Fruit fly (Drosophila melanogaster) whole organism, embryonic: ENCODE data around the gene CG16710.

Experiments
- Abd-B ChIP-seq: fragments of 200-800 bp; sonication (Bioruptor generic); optimal IDR thresholded peaks from 2 replicates; lab custom pipeline; 2018; ENCODE audit warnings: missing biosample characterization, mild to moderate bottlenecking, missing genetic modification characterization, moderate library complexity
- Aef1 ChIP-seq: fragments of 200-800 bp; sonication (Bioruptor generic); IDR thresholded peaks from 3 replicates; pipeline ENCODE4 v1.3.6; 2022; ENCODE audit warnings: missing biosample characterization, missing genetic modification characterization
- Atf-2 ChIP-seq: fragments of 200-800 bp; sonication (Bioruptor generic); optimal IDR thresholded peaks from 2 replicates; lab custom pipeline; 2016; ENCODE audit warnings: missing biosample characterization, missing genetic modification characterization
- Atf3 ChIP-seq: fragments of 200-800 bp; sonication (Bioruptor generic); optimal IDR thresholded peaks from 3 replicates; lab custom pipeline; 2016; ENCODE audit warnings: missing biosample characterization, missing genetic modification characterization
- Atf6 ChIP-seq: fragments of 200-800 bp; sonication (Bioruptor generic); IDR thresholded peaks from 2 replicates; pipeline ENCODE4 v1.3.6; 2022; ENCODE audit warnings: missing biosample characterization, missing genetic modification characterization
- Bgb ChIP-seq: fragments of 200-800 bp; sonication (Bioruptor generic); IDR thresholded peaks from 2 replicates; pipeline ENCODE4 v1.3.6; 2022; ENCODE audit warnings: missing biosample characterization, missing genetic modification characterization; ENCODE audit not compliant: partially characterized antibody
- CG11560 ChIP-seq: fragments of 200-800 bp; sonication (Bioruptor generic); IDR thresholded peaks from 3 replicates; pipeline ENCODE4 v1.3.6; 2022; ENCODE audit warnings: missing biosample characterization, missing genetic modification characterization
- CG12071 ChIP-seq: fragments of 200-800 bp; sonication (Bioruptor generic); optimal IDR thresholded peaks from 3 replicates; lab custom pipeline; 2018; ENCODE audit warnings: missing biosample characterization, mild to moderate bottlenecking, missing genetic modification characterization
- CG15514 ChIP-seq: fragments of 200-800 bp; sonication (Bioruptor generic); optimal IDR thresholded peaks from 3 replicates; lab custom pipeline; 2017; ENCODE audit warnings: missing biosample characterization, missing genetic modification characterization, mild to moderate bottlenecking, moderate library complexity, missing genetic modification reagents
- CG16815 ChIP-seq: fragments of 200-800 bp; sonication (Bioruptor generic); optimal IDR thresholded peaks from 3 replicates; lab custom pipeline; 2017; ENCODE audit warnings: missing biosample characterization, mild to moderate bottlenecking, missing genetic modification characterization
- CG17912 ChIP-seq: fragments of 200-800 bp; sonication (Bioruptor generic); optimal IDR thresholded peaks from 2 replicates; lab custom pipeline; 2018; ENCODE audit warnings: missing biosample characterization, mild to moderate bottlenecking, missing genetic modification characterization
- CG2199 ChIP-seq: fragments of 200-800 bp; sonication (Bioruptor generic); IDR thresholded peaks from 3 replicates; pipeline ENCODE4 v1.3.6; 2022; ENCODE audit warnings: missing biosample characterization, missing genetic modification characterization
- CG31365 ChIP-seq: fragments of 200-800 bp; sonication (Bioruptor generic); optimal IDR thresholded peaks from 2 replicates; lab custom pipeline; 2018; ENCODE audit warnings: missing biosample characterization, mild to moderate bottlenecking, missing genetic modification characterization
- CG33557 ChIP-seq: fragments of 200-800 bp; sonication (Bioruptor generic); optimal IDR thresholded peaks from 2 replicates; lab custom pipeline; 2019; ENCODE audit warnings: missing biosample characterization, mild to moderate bottlenecking, missing genetic modification characterization, moderate library complexity
- CG4820 ChIP-seq: fragments of 200-800 bp; sonication (Bioruptor generic); optimal IDR thresholded peaks from 3 replicates; lab custom pipeline; 2016; ENCODE audit warnings: missing biosample characterization, missing genetic modification characterization
- CG8290 ChIP-seq, 3 experiments: fragments of 200-800 bp; sonication (Bioruptor generic); optimal IDR thresholded peaks; 2 replicates each; lab custom pipeline; 2016 to 2019; ENCODE audit warnings: missing biosample characterization in 3 of 3, missing genetic modification characterization in 3 of 3, mild to moderate bottlenecking in 2 of 3, moderate library complexity in 1 of 3
- CG8359 ChIP-seq: fragments of 200-800 bp; sonication (Bioruptor generic); optimal IDR thresholded peaks from 2 replicates; lab custom pipeline; 2017; ENCODE audit warnings: missing biosample characterization, mild to moderate bottlenecking, missing genetic modification characterization, borderline replicate concordance
- ERR ChIP-seq: fragments of 200-800 bp; sonication (Bioruptor generic); optimal IDR thresholded peaks from 2 replicates; lab custom pipeline; 2016; ENCODE audit warnings: missing biosample characterization, missing genetic modification characterization
- HmgZ ChIP-seq: fragments of 200-800 bp; sonication (Bioruptor generic); optimal IDR thresholded peaks from 2 replicates; lab custom pipeline; 2018; ENCODE audit warnings: missing biosample characterization, mild to moderate bottlenecking, missing genetic modification characterization
- Max ChIP-seq: fragments of 200-800 bp; sonication (Bioruptor generic); optimal IDR thresholded peaks from 2 replicates; lab custom pipeline; 2016; ENCODE audit warnings: missing biosample characterization, mild to moderate bottlenecking, missing genetic modification characterization
- Med ChIP-seq: fragments of 200-800 bp; sonication (Bioruptor generic); peaks from one replicate; lab custom pipeline; 2016; ENCODE audit warnings: missing biosample characterization, missing genetic modification characterization, mild to moderate bottlenecking, inconsistent platforms, moderate library complexity
- PHDP ChIP-seq: fragments of 200-800 bp; sonication (Bioruptor generic); optimal IDR thresholded peaks from 3 replicates; lab custom pipeline; 2018; ENCODE audit warnings: missing biosample characterization, mild to moderate bottlenecking, missing genetic modification characterization, moderate library complexity
- Pdp1 ChIP-seq, 2 experiments: fragments of 200-800 bp; sonication (Bioruptor generic); optimal IDR thresholded peaks; 3 replicates each; lab custom pipeline; 2016; ENCODE audit warnings: missing biosample characterization in 2 of 2, missing genetic modification characterization in 2 of 2, mild to moderate bottlenecking in 1 of 2, moderate library complexity in 1 of 2
- TFAM ChIP-seq: fragments of 200-800 bp; sonication (Bioruptor generic); optimal IDR thresholded peaks from 2 replicates; lab custom pipeline; 2017; ENCODE audit warnings: missing biosample characterization, missing genetic modification characterization, inconsistent platforms
- Xbp1 ChIP-seq: fragments of 200-800 bp; sonication (Bioruptor generic); optimal IDR thresholded peaks from 3 replicates; lab custom pipeline; 2016; ENCODE audit warnings: missing biosample characterization, mild to moderate bottlenecking, missing genetic modification characterization
- al ChIP-seq: fragments of 200-800 bp; sonication (Bioruptor generic); IDR thresholded peaks from 2 replicates; pipeline ENCODE4 v1.3.6; 2022; ENCODE audit warnings: missing biosample characterization, missing genetic modification characterization
- chinmo ChIP-seq: fragments of 200-800 bp; sonication (Bioruptor generic); IDR thresholded peaks from 4 replicates; pipeline ENCODE4 v1.3.6; 2022; ENCODE audit warnings: missing biosample characterization, missing genetic modification characterization; ENCODE audit not compliant: partially characterized antibody
- corto ChIP-seq: fragments of 200-800 bp; sonication (Bioruptor generic); optimal IDR thresholded peaks from 2 replicates; lab custom pipeline; 2016; ENCODE audit warnings: missing biosample characterization, mild to moderate bottlenecking, missing genetic modification characterization, moderate library complexity
- da ChIP-seq: fragments of 200-800 bp; sonication (Bioruptor generic); optimal IDR thresholded peaks from 2 replicates; lab custom pipeline; 2016; ENCODE audit warnings: missing biosample characterization, missing genetic modification characterization
- dm ChIP-seq: fragments of 200-800 bp; sonication (Bioruptor generic); optimal IDR thresholded peaks from 3 replicates; lab custom pipeline; 2016; ENCODE audit warnings: missing biosample characterization, missing genetic modification characterization
- emc ChIP-seq: fragments of 200-800 bp; sonication (Bioruptor generic); optimal IDR thresholded peaks from 2 replicates; lab custom pipeline; 2016; ENCODE audit warnings: missing biosample characterization, missing genetic modification characterization
- fu2 ChIP-seq: fragments of 200-800 bp; sonication (Bioruptor generic); optimal IDR thresholded peaks from 2 replicates; lab custom pipeline; 2016; ENCODE audit warnings: missing biosample characterization, missing genetic modification characterization
- gcm ChIP-seq: fragments of 200-800 bp; sonication (Bioruptor generic); optimal IDR thresholded peaks from 2 replicates; lab custom pipeline; 2019; ENCODE audit warnings: missing biosample characterization, mild to moderate bottlenecking, missing genetic modification characterization, moderate library complexity
- grau ChIP-seq: fragments of 200-800 bp; optimal IDR thresholded peaks from 3 replicates; lab custom pipeline; 2019; ENCODE audit warnings: missing biosample characterization, mild to moderate bottlenecking, missing genetic modification characterization, moderate library complexity
- gro ChIP-seq: fragments of 200-800 bp; sonication (Bioruptor generic); optimal IDR thresholded peaks from 2 replicates; lab custom pipeline; 2016; ENCODE audit warnings: missing biosample characterization, missing genetic modification characterization
- gsb ChIP-seq: fragments of 200-800 bp; sonication (Bioruptor generic); IDR thresholded peaks from 2 replicates; pipeline ENCODE4 v1.3.6; 2022; ENCODE audit warnings: missing biosample characterization, missing genetic modification characterization
- lmd ChIP-seq: fragments of 200-800 bp; sonication (Bioruptor generic); IDR thresholded peaks from 2 replicates; pipeline ENCODE4 v1.3.6; 2022; ENCODE audit warnings: missing biosample characterization, missing genetic modification characterization
- mirr ChIP-seq: fragments of 200-800 bp; sonication (Bioruptor generic); optimal IDR thresholded peaks from 3 replicates; lab custom pipeline; 2018; ENCODE audit warnings: missing biosample characterization, mild to moderate bottlenecking, missing genetic modification characterization
- nerfin-1 ChIP-seq: fragments of 200-800 bp; sonication (Bioruptor generic); optimal IDR thresholded peaks from 3 replicates; lab custom pipeline; 2019; ENCODE audit warnings: missing biosample characterization, mild to moderate bottlenecking, missing genetic modification characterization, moderate library complexity
- peb ChIP-seq: fragments of 200-800 bp; sonication (Bioruptor generic); IDR thresholded peaks from 2 replicates; pipeline ENCODE4 v1.3.6; 2022; ENCODE audit warnings: missing biosample characterization, missing genetic modification characterization
- phol ChIP-seq: fragments of 200-800 bp; sonication (Bioruptor generic); optimal IDR thresholded peaks from 3 replicates; lab custom pipeline; 2018; ENCODE audit warnings: missing biosample characterization, mild to moderate bottlenecking, missing genetic modification characterization, moderate library complexity
- repo ChIP-seq: fragments of 200-800 bp; sonication (Bioruptor generic); optimal IDR thresholded peaks from 2 replicates; lab custom pipeline; 2016; ENCODE audit warnings: missing biosample characterization, missing genetic modification characterization
- row ChIP-seq: fragments of 200-800 bp; sonication (Bioruptor generic); IDR thresholded peaks from 3 replicates; pipeline ENCODE4 v1.3.6; 2022; ENCODE audit warnings: missing biosample characterization, missing genetic modification characterization
- sd ChIP-seq: fragments of 200-800 bp; sonication (Bioruptor generic); optimal IDR thresholded peaks from 3 replicates; lab custom pipeline; 2018; ENCODE audit warnings: missing biosample characterization, mild to moderate bottlenecking, missing genetic modification characterization, moderate library complexity
- sisA ChIP-seq: fragments of 200-800 bp; sonication (Bioruptor generic); IDR thresholded peaks from 2 replicates; pipeline ENCODE4 v1.3.6; 2022; ENCODE audit warnings: missing biosample characterization, missing genetic modification characterization
- sna ChIP-seq: fragments of 200-800 bp; sonication (Bioruptor generic); IDR thresholded peaks from 2 replicates; pipeline ENCODE4 v1.3.6; 2022; ENCODE audit warnings: missing biosample characterization, missing genetic modification characterization; ENCODE audit not compliant: partially characterized antibody
- stc ChIP-seq: fragments of 200-800 bp; sonication (Bioruptor generic); IDR thresholded peaks from 2 replicates; pipeline ENCODE4 v1.3.6; 2022; ENCODE audit warnings: missing biosample characterization, missing genetic modification characterization
- sug ChIP-seq: fragments of 200-800 bp; optimal IDR thresholded peaks from 2 replicates; lab custom pipeline; 2019; ENCODE audit warnings: missing biosample characterization, mild to moderate bottlenecking, missing genetic modification characterization, moderate library complexity
- tap ChIP-seq: fragments of 200-800 bp; optimal IDR thresholded peaks from 3 replicates; lab custom pipeline; 2019; ENCODE audit warnings: missing biosample characterization, mild to moderate bottlenecking, missing genetic modification characterization, moderate library complexity
- zfh1 ChIP-seq: fragments of 200-800 bp; sonication (Bioruptor generic); IDR thresholded peaks from 3 replicates; pipeline ENCODE4 v1.3.6; 2022; ENCODE audit warnings: missing biosample characterization, missing genetic modification characterization

CG16710 gene

dm6 chr3R:23724843-23725506, 42.7 kb downstream of the CG16710 start (continued):
- TF ChIP-seq gro (GFP tag; lab: Kevin White, UChicago) (peak; percentile 29), tap (tag; lab: Kevin White, UChicago) (no peak), CG2199 (GFP tag; lab: Robert Waterston, UW) (no peak), CG12071 (GFP tag; lab: Kevin White, UChicago) (no peak), Med (peak; percentile 28), PHDP (no peak), CG8290 (GFP tag; optimal IDR thresholded peaks at IDR 0.05; lab: Kevin White, UChicago) (no peak), CG8290 (tag; optimal IDR thresholded peaks at IDR 0.05; lab: Kevin White, UChicago) (peak in 1 of 2 experiments; percentile 8), repo (GFP tag; lab: Kevin White, UChicago) (no peak), Pdp1 (GFP tag; optimal IDR thresholded peaks at IDR 0.05; lab: Kevin White, UChicago) (no peak), grau (tag; lab: Kevin White, UChicago) (no peak), Atf-2 (GFP tag; lab: Kevin White, UChicago) (no peak), dm (GFP tag; lab: Kevin White, UChicago) (no peak), gsb (no peak), sisA (GFP tag; lab: Robert Waterston, UW) (no peak), ERR (GFP tag; lab: Kevin White, UChicago) (no peak), Aef1 (GFP tag; lab: Robert Waterston, UW) (no peak), stc (GFP tag; lab: Robert Waterston, UW) (no peak), mirr (peak; percentile 86), sug (tag; lab: Kevin White, UChicago) (peak; percentile 97), chinmo (GFP tag; lab: Robert Waterston, UW) (0 out of 4 replicates have a peak, but pooled peaks have one; percentile 16), CG4820 (GFP tag; lab: Kevin White, UChicago) (no peak), phol (tag; lab: Kevin White, UChicago) (no peak), CG31365 (tag; lab: Kevin White, UChicago) (no peak), sd (tag; lab: Kevin White, UChicago) (peak; percentile 74), sna (GFP tag; lab: Robert Waterston, UW) (no peak), fu2 (GFP tag; lab: Kevin White, UChicago) (no peak), CG8359 (no peak), CG11560 (tag; lab: Robert Waterston, UW) (no peak), Max (GFP tag; lab: Kevin White, UChicago) (no peak), da (GFP tag; lab: Kevin White, UChicago) (no peak), corto (GFP tag; lab: Kevin White, UChicago) (no peak), CG16815 (no peak), Abd-B (GFP tag; lab: Kevin White, UChicago) (no peak), HmgZ (tag; lab: Kevin White, UChicago) (peak; percentile 2), row (GFP tag; lab: Robert Waterston, UW) (0 out of 3 replicates have a peak, but pooled peaks have one; percentile 16), CG17912 (GFP tag; lab: Kevin White, UChicago) (no peak), Atf6 (GFP tag; lab: Robert Waterston, UW) (0 out of 2 replicates have a peak, but pooled peaks have one; percentile 31), lmd (no peak), TFAM (GFP tag; lab: Kevin White, UChicago) (no peak), zfh1 (no peak), gcm (GFP tag; lab: Kevin White, UChicago) (no peak), CG15514 (GFP tag; lab: Kevin White, UChicago) (peak; percentile 2), Bgb (GFP tag; lab: Robert Waterston, UW) (no peak), nerfin-1 (tag; lab: Kevin White, UChicago) (no peak), CG33557 (no peak), al (GFP tag; lab: Robert Waterston, UW) (no peak), Xbp1 (GFP tag; lab: Kevin White, UChicago) (no peak), Atf3 (no peak), peb (no peak), emc (GFP tag; lab: Kevin White, UChicago) (no peak)
